Fruit fly (Drosophila melanogaster): ENCODE data around the gene Polr2J.

Polr2J gene

dm6 chr2L:17387735-17388367 lies 22.4 kb downstream of the Polr2J start (continued):
- TF ChIP-seq mam (GFP tag; optimal IDR thresholded peaks at IDR 0.05) (no peak), salm (tag; optimal IDR thresholded peaks at IDR 0.05) (no peak), CG30403 (GFP tag; optimal IDR thresholded peaks at IDR 0.05) (no peak), Awh (GFP tag; IDR thresholded peaks at IDR 0.05) (no peak), cwo (GFP tag; optimal IDR thresholded peaks at IDR 0.05) (peak; percentile 20), CG16779 (GFP tag; IDR thresholded peaks at IDR 0.05) (no peak), chm (GFP tag; IDR thresholded peaks at IDR 0.05) (no peak), esg (GFP tag; conservative IDR thresholded peaks at IDR 0.05) (no peak), otp (GFP tag; IDR thresholded peaks at IDR 0.05) (no peak), sna (GFP tag; IDR thresholded peaks at IDR 0.05; ENCODE audit: partially characterized antibody) (no peak), HHEX (GFP tag; optimal IDR thresholded peaks at IDR 0.05) (peak; percentile 22), Mad (GFP tag; optimal IDR thresholded peaks at IDR 0.05) (no peak), tap (tag; optimal IDR thresholded peaks at IDR 0.05) (no peak), CG14860 (GFP tag; IDR thresholded peaks at IDR 0.05; ENCODE audit: partially characterized antibody) (no peak), CG1647 (GFP tag; optimal IDR thresholded peaks at IDR 0.05) (peak; percentile 3), CG32767 (GFP tag; IDR thresholded peaks at IDR 0.05) (no peak), Eip74EF (GFP tag; optimal IDR thresholded peaks at IDR 0.05) (no peak), gsb-n (tag; optimal IDR thresholded peaks at IDR 0.05) (no peak), CG7839 (tag; optimal IDR thresholded peaks at IDR 0.05) (no peak), CG8388 (GFP tag; optimal IDR thresholded peaks at IDR 0.05) (no peak), wor (GFP tag; IDR thresholded peaks at IDR 0.05) (no peak), yki (optimal IDR thresholded peaks at IDR 0.05) (no peak), CG10267 (tag; optimal IDR thresholded peaks at IDR 0.05) (no peak), CG8478 (optimal IDR thresholded peaks at IDR 0.05) (no peak), CG34376 (GFP tag; optimal IDR thresholded peaks at IDR 0.05) (peak; percentile 55), CG12391 (tag; optimal IDR thresholded peaks at IDR 0.05) (no peak), CG9727 (GFP tag; optimal IDR thresholded peaks at IDR 0.05) (no peak), CG15073 (GFP tag; optimal IDR thresholded peaks at IDR 0.05) (no peak), tll (GFP tag; optimal IDR thresholded peaks at IDR 0.05) (no peak), Vsx1 (GFP tag; optimal IDR thresholded peaks at IDR 0.05) (no peak), CHES-1-like (GFP tag; optimal IDR thresholded peaks at IDR 0.05) (no peak), CG13624 (GFP tag; optimal IDR thresholded peaks at IDR 0.05) (peak; percentile 14), CG17612 (GFP tag; IDR thresholded peaks at IDR 0.05) (no peak), lola (GFP tag; optimal IDR thresholded peaks at IDR 0.05) (no peak), fd64A (GFP tag; optimal IDR thresholded peaks at IDR 0.05) (no peak), repo (GFP tag; optimal IDR thresholded peaks at IDR 0.05) (no peak), CG4707 (GFP tag; optimal IDR thresholded peaks at IDR 0.05) (no peak), Gug (GFP tag; IDR thresholded peaks at IDR 0.05) (no peak), CG3838 (GFP tag; optimal IDR thresholded peaks at IDR 0.05) (no peak), ase (GFP tag; IDR thresholded peaks at IDR 0.05) (no peak), Ravus (GFP tag; IDR thresholded peaks at IDR 0.05) (no peak), scrt (GFP tag; optimal IDR thresholded peaks at IDR 0.05) (no peak), peb (GFP tag; IDR thresholded peaks at IDR 0.05) (no peak), bsh (GFP tag; optimal IDR thresholded peaks at IDR 0.05) (no peak), so (GFP tag; IDR thresholded peaks at IDR 0.05) (0 out of 3 replicates have a peak, but pooled peaks have one; percentile 14), Deaf1 (tag; optimal IDR thresholded peaks at IDR 0.05) (no peak), fd96Cb (tag; optimal IDR thresholded peaks at IDR 0.05) (no peak), MBD-R2 (GFP tag; IDR thresholded peaks at IDR 0.05) (no peak), nmo (GFP tag; optimal IDR thresholded peaks at IDR 0.05) (no peak), ATbp (GFP tag; optimal IDR thresholded peaks at IDR 0.05) (peak; percentile 27), row (GFP tag; IDR thresholded peaks at IDR 0.05) (no peak)
